Worm (Caenorhabditis elegans): Measurements from ENCODE around the gene nhr-162.

nhr-162 gene

DNA sequence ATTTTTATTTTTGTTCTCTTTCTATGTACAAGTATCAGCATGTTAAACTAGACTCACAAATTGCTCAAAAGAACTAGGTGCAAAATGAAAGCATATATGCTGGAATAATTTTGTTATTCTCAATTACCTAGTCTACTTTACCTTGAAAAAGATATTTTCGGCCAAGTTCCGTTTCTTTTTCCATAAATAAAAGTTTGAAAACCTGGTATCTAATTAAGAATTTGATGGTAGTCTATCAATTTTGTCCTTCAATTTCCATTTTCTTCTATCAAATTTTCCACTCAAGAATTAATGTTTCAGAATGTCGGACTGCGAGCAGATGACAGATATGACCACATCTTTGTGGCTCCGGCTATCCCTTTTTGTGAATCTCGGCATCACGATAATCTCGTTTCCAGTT, 12.2 kb upstream of the nhr-162 start, which contains the start of gene srab-4:
TSS of gene srab-4 (plus strand) at position 301 of the 400 bp plus-strand sequence.
- TF ChIP-seq pqm-1 (tag; optimal IDR thresholded peaks at IDR 0.05) (no peak), hlh-30 (tag; optimal IDR thresholded peaks at IDR 0.05; ENCODE audit: insufficient read depth) (no peak), zfp-3 (GFP tag; conservative IDR thresholded peaks at IDR 0.05) (no peak), ceh-82 (tag; optimal IDR thresholded peaks at IDR 0.05) (no peak), dve-1 (tag; optimal IDR thresholded peaks at IDR 0.05; ENCODE audit: insufficient read depth) (no peak), nhr-11 (tag; optimal IDR thresholded peaks at IDR 0.05) (no peak), rbr-2 (tag; optimal IDR thresholded peaks at IDR 0.05) (no peak), D1046.2 (GFP tag; IDR thresholded peaks at IDR 0.05) (no peak), lin-39 (tag; optimal IDR thresholded peaks at IDR 0.05) (no peak), pha-4 (GFP tag; IDR thresholded peaks at IDR 0.05) (no peak), pha-4 (tag; optimal IDR thresholded peaks at IDR 0.05) (no peak), zip-2 (tag; optimal IDR thresholded peaks at IDR 0.05) (no peak), dmd-9 (GFP tag; IDR thresholded peaks at IDR 0.05) (no peak), lir-3 (tag; optimal IDR thresholded peaks at IDR 0.05) (no peak), dmd-8 (GFP tag; IDR thresholded peaks at IDR 0.05) (no peak), jun-1 (tag; optimal IDR thresholded peaks at IDR 0.05) (no peak), ctbp-1 (GFP tag; IDR thresholded peaks at IDR 0.05) (no peak), unc-62 (GFP tag; optimal IDR thresholded peaks at IDR 0.05 in 1 of 2) (no peak), unc-62 (tag; optimal IDR thresholded peaks at IDR 0.05) (no peak), mdt-29 (GFP tag; IDR thresholded peaks at IDR 0.05) (no peak), sdz-12 (GFP tag; optimal IDR thresholded peaks at IDR 0.05) (no peak)

DNA sequence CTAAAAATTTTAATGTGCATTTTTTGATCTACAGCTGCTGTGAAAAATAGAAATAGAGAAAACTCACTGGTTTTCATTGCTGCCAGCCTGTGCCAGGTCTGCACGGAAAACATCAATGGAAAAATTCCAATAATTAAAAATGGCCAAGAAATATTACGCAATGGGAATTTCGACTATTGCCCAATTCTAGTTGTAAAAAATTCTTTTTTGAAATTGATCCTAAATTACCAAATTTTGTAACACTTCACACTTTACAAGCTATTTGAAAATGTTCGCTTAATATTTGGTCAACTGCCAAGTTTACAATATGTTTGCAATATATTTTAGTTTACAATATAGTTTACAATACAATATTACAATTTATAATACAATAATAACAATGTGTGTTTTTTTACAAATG, 9.1 kb upstream of the nhr-162 start:
- TF ChIP-seq dve-1 (tag; optimal IDR thresholded peaks at IDR 0.05; ENCODE audit: insufficient read depth): peak; percentile 21
- TF ChIP-seq spr-3 (GFP tag; optimal IDR thresholded peaks at IDR 0.05): no peak
- no peak for TF ChIP-seq T20F7.1 (GFP tag; optimal IDR thresholded peaks at IDR 0.05)
- TF ChIP-seq nhr-10 (tag; optimal IDR thresholded peaks at IDR 0.05): no peak
- no peak for TF ChIP-seq nhr-76 (tag; optimal IDR thresholded peaks at IDR 0.05)
- TF ChIP-seq hmg-1.1 (GFP tag; IDR thresholded peaks at IDR 0.05): no peak
- TF ChIP-seq zag-1 (tag; optimal IDR thresholded peaks at IDR 0.05): no peak
- TF ChIP-seq dmd-9 (GFP tag; IDR thresholded peaks at IDR 0.05): no peak
- TF ChIP-seq tra-1 (GFP tag; IDR thresholded peaks at IDR 0.05): no peak
- TF ChIP-seq F44E2.7 (GFP tag; IDR thresholded peaks at IDR 0.05): no peak
- 0 out of 2 replicates have a peak, but pooled peaks have one; percentile 14 for TF ChIP-seq dmd-6 (GFP tag; IDR thresholded peaks at IDR 0.05)
- no peak for TF ChIP-seq daf-16 (GFP tag; optimal IDR thresholded peaks at IDR 0.05)
- TF ChIP-seq daf-16 (tag; optimal IDR thresholded peaks at IDR 0.05): peak; percentile 50

DNA sequence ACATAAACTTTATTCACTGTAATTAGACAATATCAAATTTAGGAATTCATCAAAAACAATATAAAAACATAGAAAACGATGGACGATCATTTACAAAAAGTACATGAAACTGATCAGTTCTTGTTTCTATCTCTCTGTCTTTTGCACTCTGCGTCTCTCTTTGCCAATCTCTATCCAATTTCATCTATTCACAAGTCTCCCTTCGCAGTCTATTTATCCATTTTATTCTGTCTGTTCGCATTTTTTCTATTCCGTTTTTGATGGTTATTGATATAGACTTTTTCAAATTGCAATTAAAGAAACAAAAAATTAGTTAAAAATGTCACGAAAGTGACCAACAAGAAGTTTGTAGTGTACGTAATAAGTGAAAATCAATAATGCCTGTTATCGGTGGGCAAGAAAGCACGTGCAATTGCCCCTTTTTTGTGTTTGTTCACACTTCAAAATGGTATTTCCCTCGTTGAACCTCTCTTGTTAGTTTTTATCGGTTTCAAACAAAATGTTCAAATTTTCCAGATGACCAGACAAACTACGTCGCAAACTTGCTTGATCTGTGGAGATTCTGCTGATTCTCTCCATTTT, 6.7 kb upstream of the nhr-162 start, which contains the start of gene nhr-42:
TSS of gene nhr-42 (plus strand) at position 517 of the 582 bp plus-strand sequence.
- peak; percentile 52 for TF ChIP-seq hlh-11 (tag; optimal IDR thresholded peaks at IDR 0.05)
- TF ChIP-seq ceh-20 (GFP tag; IDR thresholded peaks at IDR 0.05): no peak
- TF ChIP-seq daf-12 (tag; optimal IDR thresholded peaks at IDR 0.05): no peak
- TF ChIP-seq pqm-1 (tag; optimal IDR thresholded peaks at IDR 0.05): peak; percentile 22
- TF ChIP-seq ZK337.2 (GFP tag; IDR thresholded peaks at IDR 0.05): no peak
- TF ChIP-seq lir-3 (tag; optimal IDR thresholded peaks at IDR 0.05): no peak
- TF ChIP-seq pha-4 (GFP tag; IDR thresholded peaks at IDR 0.05): no peak
- no peak for TF ChIP-seq pha-4 (tag; optimal IDR thresholded peaks at IDR 0.05)
- no peak for TF ChIP-seq daf-8 (GFP tag; IDR thresholded peaks at IDR 0.05)
- TF ChIP-seq hif-1 (tag; optimal IDR thresholded peaks at IDR 0.05): peak in 1 of 2 experiments; percentile 57
- TF ChIP-seq zip-2 (tag; optimal IDR thresholded peaks at IDR 0.05): no peak
- peak; percentile 79 for TF ChIP-seq nhr-28 (tag; optimal IDR thresholded peaks at IDR 0.05)
- TF ChIP-seq hlh-30 (tag; optimal IDR thresholded peaks at IDR 0.05; ENCODE audit: insufficient read depth): peak; percentile 39
- TF ChIP-seq ceh-28 (tag; optimal IDR thresholded peaks at IDR 0.05): no peak
- peak; percentile 38 for TF ChIP-seq mxl-3 (GFP tag; optimal IDR thresholded peaks at IDR 0.05)
- TF ChIP-seq aha-1 (tag): peak; percentile 73
- no peak for TF ChIP-seq nhr-48 (tag; optimal IDR thresholded peaks at IDR 0.05)
- peak in 1 of 2 experiments; percentile 83 for TF ChIP-seq mdl-1 (tag; optimal IDR thresholded peaks at IDR 0.05)
- TF ChIP-seq mep-1 (tag; optimal IDR thresholded peaks at IDR 0.05): peak; percentile 20
- TF ChIP-seq zfp-2 (tag; optimal IDR thresholded peaks at IDR 0.05): no peak
- no peak for TF ChIP-seq F44E2.7 (GFP tag; IDR thresholded peaks at IDR 0.05)
- peak; percentile 54 for TF ChIP-seq dmd-6 (GFP tag; IDR thresholded peaks at IDR 0.05)
- TF ChIP-seq daf-16 (GFP tag; optimal IDR thresholded peaks at IDR 0.05): no peak
- TF ChIP-seq daf-16 (tag; optimal IDR thresholded peaks at IDR 0.05): peak; percentile 51
- TF ChIP-seq lsy-2 (tag; optimal IDR thresholded peaks at IDR 0.05): peak in 1 of 2 experiments; percentile 20
- no peak for TF ChIP-seq ctbp-1 (GFP tag; IDR thresholded peaks at IDR 0.05)
- no peak for TF ChIP-seq lin-39 (tag; optimal IDR thresholded peaks at IDR 0.05)
- TF ChIP-seq skn-1 (tag; optimal IDR thresholded peaks at IDR 0.05): no peak
